Fruit fly (Drosophila melanogaster) whole organism, embryonic: ENCODE results near the gene CG7333.
A peak's percentile ranks its signal among the peaks of the same experiment; 100 is the strongest.

Experiments used
- B-H1 ChIP-seq: fragments of 200-800 bp; sonication (Bioruptor generic); IDR thresholded peaks from 3 replicates; pipeline ENCODE4 v1.3.6; 2022; ENCODE audit warnings: missing biosample characterization, missing genetic modification characterization
- Bgb ChIP-seq: fragments of 200-800 bp; sonication (Bioruptor generic); IDR thresholded peaks from 2 replicates; pipeline ENCODE4 v1.3.6; 2022; ENCODE audit warnings: missing biosample characterization, missing genetic modification characterization; ENCODE audit not compliant: partially characterized antibody
- Bteb2 ChIP-seq: fragments of 200-800 bp; sonication (Bioruptor generic); optimal IDR thresholded peaks from 2 replicates; lab custom pipeline; 2016; ENCODE audit warnings: missing biosample characterization, missing genetic modification characterization
- CG11456 ChIP-seq: fragments of 200-800 bp; sonication (Bioruptor generic); IDR thresholded peaks from 3 replicates; pipeline ENCODE4 v1.3.6; 2022; ENCODE audit warnings: missing biosample characterization, missing genetic modification characterization
- CG11723 ChIP-seq: fragments of 200-800 bp; sonication (Bioruptor generic); optimal IDR thresholded peaks from 2 replicates; lab custom pipeline; 2017; ENCODE audit warnings: missing biosample characterization, mild to moderate bottlenecking, missing genetic modification characterization
- CG12219 ChIP-seq: fragments of 200-800 bp; sonication (Bioruptor generic); optimal IDR thresholded peaks from 3 replicates; lab custom pipeline; 2018; ENCODE audit warnings: missing biosample characterization, mild to moderate bottlenecking, missing genetic modification characterization
- CG14014 ChIP-seq: fragments of 200-800 bp; sonication (Bioruptor generic); IDR thresholded peaks from 2 replicates; pipeline ENCODE4 v1.3.6; 2022; ENCODE audit warnings: missing biosample characterization, missing genetic modification characterization
- CG14965 ChIP-seq: fragments of 200-800 bp; sonication (Bioruptor generic); optimal IDR thresholded peaks from 2 replicates; lab custom pipeline; 2016; ENCODE audit warnings: missing biosample characterization, missing genetic modification characterization, borderline replicate concordance
- CG1602 ChIP-seq: fragments of 200-800 bp; sonication (Bioruptor generic); optimal IDR thresholded peaks from 3 replicates; lab custom pipeline; 2016; ENCODE audit warnings: missing biosample characterization, missing genetic modification characterization
- CG1647 ChIP-seq: fragments of 200-800 bp; sonication (Bioruptor generic); optimal IDR thresholded peaks from 3 replicates; lab custom pipeline; 2016; ENCODE audit warnings: missing biosample characterization, missing genetic modification characterization
- CG18011 ChIP-seq: fragments of 200-800 bp; sonication (Bioruptor generic); optimal IDR thresholded peaks from 2 replicates; lab custom pipeline; 2017; ENCODE audit warnings: missing biosample characterization, missing genetic modification characterization, mild to moderate bottlenecking, moderate library complexity, missing genotype
- CG18764 ChIP-seq: fragments of 200-800 bp; sonication (Bioruptor generic); optimal IDR thresholded peaks from 3 replicates; lab custom pipeline; 2016; ENCODE audit warnings: missing biosample characterization, missing genetic modification characterization
- CG2712 ChIP-seq: fragments of 200-800 bp; optimal IDR thresholded peaks from 3 replicates; lab custom pipeline; 2019; ENCODE audit warnings: missing biosample characterization, mild to moderate bottlenecking, missing genetic modification characterization, moderate library complexity
- CG34422 ChIP-seq: fragments of 200-800 bp; sonication (Bioruptor generic); IDR thresholded peaks from 3 replicates; pipeline ENCODE4 v1.3.6; 2022; ENCODE audit warnings: missing biosample characterization, missing genetic modification characterization
- CG8281 ChIP-seq: fragments of 200-800 bp; sonication (Bioruptor generic); optimal IDR thresholded peaks from 2 replicates; lab custom pipeline; 2018; ENCODE audit warnings: missing biosample characterization, mild to moderate bottlenecking, missing genetic modification characterization, moderate library complexity
- CG8359 ChIP-seq: fragments of 200-800 bp; sonication (Bioruptor generic); optimal IDR thresholded peaks from 2 replicates; lab custom pipeline; 2017; ENCODE audit warnings: missing biosample characterization, mild to moderate bottlenecking, missing genetic modification characterization, borderline replicate concordance
- CG8478 ChIP-seq: fragments of >200 bp; optimal IDR thresholded peaks from 2 replicates; lab custom pipeline; 2018
- CG9932 ChIP-seq: fragments of 200-800 bp; sonication (Bioruptor generic); IDR thresholded peaks from 2 replicates; pipeline ENCODE4 v1.3.6; 2022; ENCODE audit warnings: missing biosample characterization, missing genetic modification characterization
- Dek ChIP-seq: fragments of 200-800 bp; sonication (Bioruptor generic); optimal IDR thresholded peaks from 3 replicates; lab custom pipeline; 2019; ENCODE audit warnings: missing biosample characterization, mild to moderate bottlenecking, missing genetic modification characterization, moderate library complexity
- Dfd ChIP-seq, 2 experiments: fragments of >200 bp; optimal IDR thresholded peaks; 2 replicates each; lab custom pipeline; 2017; ENCODE audit warnings: missing biosample characterization in 2 of 2, missing genetic modification characterization in 2 of 2
- Elba2 ChIP-seq: fragments of 200-800 bp; sonication (Bioruptor generic); optimal IDR thresholded peaks from 3 replicates; lab custom pipeline; 2016; ENCODE audit warnings: missing biosample characterization, missing genetic modification characterization
- H2.0 ChIP-seq: fragments of 200-800 bp; sonication (Bioruptor generic); IDR thresholded peaks from 2 replicates; pipeline ENCODE4 v1.3.6; 2022; ENCODE audit warnings: missing biosample characterization, missing genetic modification characterization
- HmgD ChIP-seq: fragments of 200-800 bp; sonication (Bioruptor generic); optimal IDR thresholded peaks from 3 replicates; lab custom pipeline; 2016; ENCODE audit warnings: missing biosample characterization, missing genetic modification characterization
- Jarid2 ChIP-seq: fragments of 200-800 bp; sonication (Bioruptor generic); optimal IDR thresholded peaks from 3 replicates; lab custom pipeline; 2017; ENCODE audit warnings: mild to moderate bottlenecking, missing biosample characterization, missing genetic modification reagents, missing genetic modification characterization
- NK7.1 ChIP-seq: fragments of 200-800 bp; sonication (Bioruptor generic); optimal IDR thresholded peaks from 3 replicates; lab custom pipeline; 2016; ENCODE audit warnings: missing biosample characterization, missing genetic modification characterization
- Pdp1 ChIP-seq, 2 experiments: fragments of 200-800 bp; sonication (Bioruptor generic); optimal IDR thresholded peaks; 3 replicates each; lab custom pipeline; 2016; ENCODE audit warnings: missing biosample characterization in 2 of 2, missing genetic modification characterization in 2 of 2, mild to moderate bottlenecking in 1 of 2, moderate library complexity in 1 of 2
- Rfx ChIP-seq: fragments of 200-800 bp; sonication (Bioruptor generic); IDR thresholded peaks from 2 replicates; pipeline ENCODE4 v1.3.6; 2022; ENCODE audit warnings: missing biosample characterization, missing genetic modification characterization
- Side ChIP-seq: fragments of 200-800 bp; sonication (Bioruptor generic); optimal IDR thresholded peaks from 2 replicates; lab custom pipeline; 2016; ENCODE audit warnings: missing biosample characterization, missing genetic modification characterization
- Sox102F ChIP-seq: fragments of 200-800 bp; sonication (Bioruptor generic); optimal IDR thresholded peaks from 2 replicates; lab custom pipeline; 2018; ENCODE audit warnings: missing biosample characterization, mild to moderate bottlenecking, missing genetic modification characterization, moderate library complexity
- ap ChIP-seq: fragments of 200-800 bp; sonication (Bioruptor generic); IDR thresholded peaks from 2 replicates; pipeline ENCODE4 v1.3.6; 2022; ENCODE audit warnings: missing biosample characterization, missing genetic modification characterization
- ash1 ChIP-seq: fragments of 200-800 bp; sonication (Bioruptor generic); optimal IDR thresholded peaks from 2 replicates; lab custom pipeline; 2018; ENCODE audit warnings: missing biosample characterization, mild to moderate bottlenecking, missing genetic modification characterization
- bigmax ChIP-seq: fragments of 200-800 bp; sonication (Bioruptor generic); optimal IDR thresholded peaks from 2 replicates; lab custom pipeline; 2018; ENCODE audit warnings: missing biosample characterization, mild to moderate bottlenecking, missing genetic modification characterization
- bsh ChIP-seq, 2 experiments: fragments of 200-800 bp; sonication (Bioruptor generic); optimal IDR thresholded peaks; 2 replicates each; lab custom pipeline; 2017 to 2018; ENCODE audit warnings: mild to moderate bottlenecking in 2 of 2, missing biosample characterization in 2 of 2, missing genetic modification characterization in 2 of 2, moderate library complexity in 1 of 2
- cato ChIP-seq: fragments of 200-800 bp; sonication (Bioruptor generic); optimal IDR thresholded peaks from 2 replicates; lab custom pipeline; 2016; ENCODE audit warnings: missing biosample characterization, missing genetic modification characterization, borderline replicate concordance
- cwo ChIP-seq: fragments of 200-800 bp; sonication (Bioruptor generic); optimal IDR thresholded peaks from 3 replicates; lab custom pipeline; 2017; ENCODE audit warnings: missing biosample characterization, missing genetic modification characterization, mild to moderate bottlenecking, moderate library complexity, missing genetic modification reagents
- emc ChIP-seq: fragments of 200-800 bp; sonication (Bioruptor generic); optimal IDR thresholded peaks from 2 replicates; lab custom pipeline; 2016; ENCODE audit warnings: missing biosample characterization, missing genetic modification characterization
- fd102C ChIP-seq: fragments of 200-800 bp; sonication (Bioruptor generic); optimal IDR thresholded peaks from 2 replicates; lab custom pipeline; 2018; ENCODE audit warnings: missing biosample characterization, mild to moderate bottlenecking, missing genetic modification characterization, moderate library complexity
- grau ChIP-seq: fragments of 200-800 bp; optimal IDR thresholded peaks from 3 replicates; lab custom pipeline; 2019; ENCODE audit warnings: missing biosample characterization, mild to moderate bottlenecking, missing genetic modification characterization, moderate library complexity
- hb ChIP-seq: fragments of 200-800 bp; sonication (Bioruptor generic); IDR thresholded peaks from 3 replicates; pipeline ENCODE4 v1.3.6; 2022; ENCODE audit warnings: missing biosample characterization, missing genetic modification characterization; ENCODE audit not compliant: partially characterized antibody
- lab ChIP-seq: fragments of 200-800 bp; sonication (Bioruptor generic); optimal IDR thresholded peaks from 3 replicates; lab custom pipeline; 2017; ENCODE audit warnings: missing biosample characterization, missing genetic modification characterization, mild to moderate bottlenecking, moderate library complexity, missing genetic modification reagents
- nerfin-2 ChIP-seq: fragments of 200-800 bp; sonication (Bioruptor generic); IDR thresholded peaks from 2 replicates; pipeline ENCODE4 v1.3.6; 2022; ENCODE audit warnings: missing biosample characterization, missing genetic modification characterization; ENCODE audit not compliant: partially characterized antibody
- nmo ChIP-seq: fragments of 200-800 bp; sonication (Bioruptor generic); optimal IDR thresholded peaks from 2 replicates; lab custom pipeline; 2018; ENCODE audit warnings: missing biosample characterization, mild to moderate bottlenecking, missing genetic modification characterization, moderate library complexity
- pita ChIP-seq: fragments of 200-800 bp; sonication (Bioruptor generic); optimal IDR thresholded peaks from 2 replicates; lab custom pipeline; 2017; ENCODE audit warnings: missing biosample characterization, mild to moderate bottlenecking, missing genetic modification characterization
- ro ChIP-seq: fragments of 200-800 bp; sonication (Bioruptor generic); IDR thresholded peaks from 2 replicates; pipeline ENCODE4 v1.3.6; 2022; ENCODE audit warnings: missing biosample characterization, missing genetic modification characterization
- sim ChIP-seq: fragments of 200-800 bp; sonication (Bioruptor generic); IDR thresholded peaks from 2 replicates; pipeline ENCODE4 v1.3.6; 2022; ENCODE audit warnings: missing biosample characterization, missing genetic modification characterization
- slbo ChIP-seq: fragments of 200-800 bp; sonication (Bioruptor generic); IDR thresholded peaks from 2 replicates; pipeline ENCODE4 v1.3.6; 2022; ENCODE audit warnings: missing biosample characterization, missing genetic modification characterization
- stc ChIP-seq: fragments of 200-800 bp; sonication (Bioruptor generic); IDR thresholded peaks from 2 replicates; pipeline ENCODE4 v1.3.6; 2022; ENCODE audit warnings: missing biosample characterization, missing genetic modification characterization
- tna ChIP-seq: fragments of 200-800 bp; sonication (Bioruptor generic); IDR thresholded peaks from 2 replicates; pipeline ENCODE4 v1.3.6; 2022; ENCODE audit warnings: missing biosample characterization, missing genetic modification characterization; ENCODE audit not compliant: partially characterized antibody
- tup ChIP-seq: fragments of 200-800 bp; sonication (Bioruptor generic); optimal IDR thresholded peaks from 2 replicates; lab custom pipeline; 2016; ENCODE audit warnings: missing biosample characterization, mild to moderate bottlenecking, missing genetic modification characterization, moderate library complexity
- yki ChIP-seq: fragments of >200 bp; optimal IDR thresholded peaks from 3 replicates; lab custom pipeline; 2018

CG7333 gene

DNA sequence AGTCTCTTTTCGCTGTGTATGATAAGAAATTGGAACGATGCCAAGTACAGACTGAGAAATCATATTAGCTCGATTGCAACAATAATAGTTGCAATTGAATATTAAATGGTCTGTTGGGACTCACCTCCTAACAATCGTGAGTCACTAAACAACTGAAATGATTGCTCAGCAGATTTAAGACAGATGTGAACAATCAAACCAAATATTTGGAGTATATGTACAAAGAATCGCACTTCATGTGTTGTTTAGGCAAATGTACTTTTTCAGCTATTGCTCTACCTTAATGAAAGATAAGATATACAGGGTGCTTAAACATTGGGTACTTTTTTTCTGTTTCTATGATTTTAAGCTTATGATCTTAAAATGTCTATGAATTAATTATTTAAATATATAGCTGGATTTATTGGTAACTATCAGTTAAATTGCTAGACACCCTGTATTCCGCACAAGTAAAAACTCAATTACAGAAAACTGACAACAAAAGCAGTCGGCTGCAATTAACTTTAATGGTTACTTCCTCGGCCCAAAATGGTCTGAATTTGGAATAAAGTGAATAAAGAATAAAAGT, 41.1 kb downstream of the CG7333 start (continued):
- TF ChIP-seq sim (GFP tag; lab: Robert Waterston, UW) (peak; percentile 57; the same call in 1 of the 2 replicates), CG11723 (GFP tag; lab: Kevin White, UChicago) (peak; percentile 60), nmo (GFP tag; lab: Kevin White, UChicago) (peak; percentile 81), Jarid2 (GFP tag; lab: Kevin White, UChicago) (peak; percentile 43), CG14965 (GFP tag; lab: Kevin White, UChicago) (no peak), slbo (peak; percentile 84), Rfx (peak; percentile 91), ro (GFP tag; lab: Robert Waterston, UW) (peak; percentile 44; the same call in 1 of the 2 replicates), emc (no peak), CG12219 (GFP tag; lab: Kevin White, UChicago) (peak; percentile 87), CG8281 (tag; lab: Kevin White, UChicago) (peak; percentile 74), CG18011 (GFP tag; lab: Kevin White, UChicago) (peak; percentile 19), Dfd (GFP tag; optimal IDR thresholded peaks at IDR 0.05; lab: Kevin White, UChicago) (no peak), tna (no peak), grau (tag; lab: Kevin White, UChicago) (peak; percentile 90), ap (GFP tag; lab: Robert Waterston, UW) (peak; percentile 73), hb (GFP tag; lab: Robert Waterston, UW) (no peak), lab (GFP tag; lab: Kevin White, UChicago) (peak; percentile 94), B-H1 (peak; percentile 78), CG14014 (GFP tag; lab: Robert Waterston, UW) (peak; percentile 94), Sox102F (peak; percentile 93), nerfin-2 (GFP tag; lab: Robert Waterston, UW) (no peak), CG8478 (lab: Kevin White, UChicago) (no peak), Side (GFP tag; lab: Kevin White, UChicago) (peak; percentile 8), Bgb (GFP tag; lab: Robert Waterston, UW) (no peak), Bteb2 (GFP tag; lab: Kevin White, UChicago) (peak; percentile 80), CG8359 (GFP tag; lab: Kevin White, UChicago) (peak; percentile 50), pita (no peak), CG34422 (GFP tag; lab: Robert Waterston, UW) (peak; percentile 91), H2.0 (GFP tag; lab: Robert Waterston, UW) (peak; percentile 89), stc (peak; percentile 92), CG18764 (GFP tag; lab: Kevin White, UChicago) (peak; percentile 56), Elba2 (GFP tag; lab: Kevin White, UChicago) (no peak), tup (GFP tag; lab: Kevin White, UChicago) (peak; percentile 29), HmgD (GFP tag; lab: Kevin White, UChicago) (no peak), CG1602 (peak; percentile 55), CG2712 (tag; lab: Kevin White, UChicago) (peak; percentile 89), ash1 (GFP tag; lab: Kevin White, UChicago) (no peak), CG11456 (GFP tag; lab: Robert Waterston, UW) (peak; percentile 89), bigmax (no peak), yki (no peak), cato (GFP tag; lab: Kevin White, UChicago) (peak; percentile 27), bsh (GFP tag; optimal IDR thresholded peaks at IDR 0.05; lab: Kevin White, UChicago) (peak in 1 of 2 experiments; percentile 92), cwo (peak; percentile 86), Dek (tag; lab: Kevin White, UChicago) (peak; percentile 77), fd102C (GFP tag; lab: Kevin White, UChicago) (no peak), Pdp1 (GFP tag; optimal IDR thresholded peaks at IDR 0.05; lab: Kevin White, UChicago) (peak; percentile 51 to 76), CG1647 (GFP tag; lab: Kevin White, UChicago) (peak; percentile 60), NK7.1 (peak; percentile 64), CG9932 (peak; percentile 76)
